Worm (Caenorhabditis elegans) whole organism, L4 larva: ENCODE results near the gene K10C9.4.
A peak's percentile ranks its signal among the peaks of the same experiment; 100 is the strongest.

ENCODE experiments used
- F10B5.3 ChIP-seq: sonication (generic microtip); optimal IDR thresholded peaks from 2 replicates; lab custom pipeline; 2016; ENCODE audit warnings: mild to moderate bottlenecking, missing genetic modification characterization, missing compliant biosample characterization
- F49E8.2 ChIP-seq: sonication (generic microtip); optimal IDR thresholded peaks from 2 replicates; lab custom pipeline; 2016; ENCODE audit warnings: missing compliant biosample characterization, mild to moderate bottlenecking, missing genetic modification characterization, borderline replicate concordance
- Y105C5A.15 ChIP-seq: fragments of 200-800 bp; sonication (Bioruptor generic); IDR thresholded peaks from 2 replicates; pipeline ENCODE4 v1.3.6; 2022; ENCODE audit warnings: missing genetic modification characterization, missing compliant biosample characterization
- Y48G9A.11 ChIP-seq: fragments of 200-800 bp; sonication (Bioruptor generic); IDR thresholded peaks from 2 replicates; pipeline ENCODE4 v1.3.6; 2022; ENCODE audit warnings: missing genetic modification reagents, missing genetic modification characterization, missing compliant biosample characterization
- ZK546.5 ChIP-seq, 2 experiments: sonication (generic microtip); optimal IDR thresholded peaks; 2 replicates each; lab custom pipeline; 2017; ENCODE audit warnings: missing biosample characterization in 2 of 2, missing genetic modification characterization in 2 of 2
- ceh-20 ChIP-seq: fragments of 200-800 bp; sonication (Bioruptor generic); IDR thresholded peaks from 2 replicates; pipeline ENCODE4 v1.3.6; 2022; ENCODE audit warnings: missing genetic modification reagents, missing genetic modification characterization, missing compliant biosample characterization
- ceh-62 ChIP-seq: sonication (generic microtip); optimal IDR thresholded peaks from 2 replicates; lab custom pipeline; 2017; ENCODE audit warnings: missing biosample characterization, missing genetic modification characterization
- ces-1 ChIP-seq: fragments of 150-350 bp; sonication (generic microtip); optimal IDR thresholded peaks from 4 replicates; lab custom pipeline; 2014; ENCODE audit warnings: missing biosample characterization, missing genetic modification reagents, missing genetic modification characterization
- daf-16 ChIP-seq, 3 experiments: sonication (generic microtip); optimal IDR thresholded peaks; 2 replicates each; lab custom pipeline; 2016 to 2017; ENCODE audit warnings: missing genetic modification characterization in 3 of 3, missing genetic modification reagents in 3 of 3, mild to moderate bottlenecking in 2 of 3, missing compliant biosample characterization in 2 of 3, missing biosample characterization in 1 of 3, moderate library complexity in 1 of 3
- dmd-6 ChIP-seq: fragments of 200-800 bp; sonication (Bioruptor generic); IDR thresholded peaks from 2 replicates; pipeline ENCODE4 v1.3.6; 2022; ENCODE audit warnings: missing genetic modification reagents, missing genetic modification characterization, missing compliant biosample characterization
- dmd-9 ChIP-seq: fragments of 200-800 bp; sonication (Bioruptor generic); IDR thresholded peaks from 2 replicates; pipeline ENCODE4 v1.3.6; 2022; ENCODE audit warnings: missing genetic modification reagents, missing genetic modification characterization, missing compliant biosample characterization
- dpl-1 ChIP-seq: fragments of 150-350 bp; optimal IDR thresholded peaks from 2 replicates; lab custom pipeline; 2014; ENCODE audit warnings: missing biosample characterization, missing genetic modification reagents, missing genetic modification characterization
- dve-1 ChIP-seq: sonication (generic microtip); optimal IDR thresholded peaks from 2 replicates; lab custom pipeline; 2017; ENCODE audit warnings: antibody characterized with exemption, mild to moderate bottlenecking, missing genetic modification characterization, missing compliant biosample characterization; ENCODE audit not compliant: insufficient read depth
- fkh-10 ChIP-seq: fragments of 150-350 bp; optimal IDR thresholded peaks from 2 replicates; lab custom pipeline; 2014; ENCODE audit warnings: missing biosample characterization, missing genetic modification reagents, missing genetic modification characterization
- gei-8 ChIP-seq: fragments of 200-800 bp; sonication (Bioruptor generic); optimal IDR thresholded peaks from 2 replicates; lab custom pipeline; 2018; ENCODE audit warnings: mild to moderate bottlenecking, missing genetic modification characterization, missing compliant biosample characterization
- hif-1 ChIP-seq, 2 experiments: sonication (generic microtip); optimal IDR thresholded peaks; 2 replicates each; lab custom pipeline; 2016 to 2017; ENCODE audit warnings: missing compliant biosample characterization in 2 of 2, missing genetic modification characterization in 2 of 2, missing genetic modification reagents in 2 of 2, missing genotype in 2 of 2, mild to moderate bottlenecking in 1 of 2
- hmg-1.1 ChIP-seq: fragments of 200-800 bp; sonication (Bioruptor generic); IDR thresholded peaks from 2 replicates; pipeline ENCODE4 v1.3.6; 2022; ENCODE audit warnings: missing genetic modification reagents, missing genetic modification characterization, missing compliant biosample characterization
- lin-29 ChIP-seq: fragments of 200-800 bp; sonication (Bioruptor generic); IDR thresholded peaks from 2 replicates; pipeline ENCODE4 v1.3.6; 2022; ENCODE audit warnings: missing genetic modification reagents, missing genetic modification characterization, missing compliant biosample characterization
- mep-1 ChIP-seq: fragments of 150-350 bp; sonication (generic microtip); optimal IDR thresholded peaks from 3 replicates; lab custom pipeline; 2014; ENCODE audit warnings: missing biosample characterization, missing genetic modification characterization
- mes-2 ChIP-seq: sonication (generic microtip); optimal IDR thresholded peaks from 2 replicates; lab custom pipeline; 2016; ENCODE audit warnings: missing genotype, mild to moderate bottlenecking, missing genetic modification characterization, missing compliant biosample characterization; ENCODE audit not compliant: poor library complexity, severe bottlenecking
- mxl-3 ChIP-seq: fragments of 200-800 bp; sonication (Bioruptor generic); optimal IDR thresholded peaks from 2 replicates; lab custom pipeline; 2018; ENCODE audit warnings: mild to moderate bottlenecking, missing genetic modification characterization, missing compliant biosample characterization
- nhr-11 ChIP-seq: fragments of 150-350 bp; optimal IDR thresholded peaks from 2 replicates; lab custom pipeline; 2014; ENCODE audit warnings: missing biosample characterization, missing genetic modification characterization
- nhr-28 ChIP-seq: fragments of 150-350 bp; optimal IDR thresholded peaks from 2 replicates; lab custom pipeline; 2014; ENCODE audit warnings: missing biosample characterization, missing genetic modification characterization
- pqm-1 ChIP-seq: sonication (generic microtip); optimal IDR thresholded peaks from 2 replicates; lab custom pipeline; 2017; ENCODE audit warnings: missing biosample characterization, missing genetic modification characterization
- rbr-2 ChIP-seq: sonication (generic microtip); optimal IDR thresholded peaks from 2 replicates; lab custom pipeline; 2016; ENCODE audit warnings: missing genotype, missing genetic modification characterization, missing compliant biosample characterization
- saeg-2 ChIP-seq: fragments of 200-800 bp; sonication (Bioruptor generic); IDR thresholded peaks from 2 replicates; pipeline ENCODE4 v1.3.6; 2022; ENCODE audit warnings: missing genetic modification reagents, missing genetic modification characterization, missing compliant biosample characterization
- set-16 ChIP-seq: fragments of 200-800 bp; sonication (Bioruptor generic); IDR thresholded peaks from 2 replicates; pipeline ENCODE4 v1.3.6; 2022; ENCODE audit warnings: missing genetic modification reagents, missing genetic modification characterization, missing compliant biosample characterization
- skn-1 ChIP-seq: fragments of 150-350 bp; optimal IDR thresholded peaks from 2 replicates; lab custom pipeline; 2014; ENCODE audit warnings: missing biosample characterization, missing genetic modification characterization
- spr-1 ChIP-seq: sonication (generic microtip); optimal IDR thresholded peaks from 2 replicates; lab custom pipeline; 2016; ENCODE audit warnings: mild to moderate bottlenecking, missing genetic modification characterization, missing compliant biosample characterization
- tra-1 ChIP-seq: fragments of 200-800 bp; sonication (Bioruptor generic); IDR thresholded peaks from 2 replicates; pipeline ENCODE4 v1.3.6; 2022; ENCODE audit warnings: missing genetic modification reagents, missing genetic modification characterization, missing compliant biosample characterization
- unc-130 ChIP-seq: sonication (generic microtip); optimal IDR thresholded peaks from 2 replicates; lab custom pipeline; 2016; ENCODE audit warnings: missing genetic modification reagents, missing genetic modification characterization, missing compliant biosample characterization
- unc-62 ChIP-seq, 3 experiments: fragments of 150-350 bp in 1 of 3; sonication (generic microtip); optimal IDR thresholded peaks in 2 of 3; peaks in 1 of 3; 1 replicate in 1 of 3; 2 replicates in 2 of 3; lab custom pipeline; 2014 to 2017; ENCODE audit warnings: missing biosample characterization in 3 of 3, missing genetic modification characterization in 3 of 3, missing genetic modification reagents in 3 of 3, missing genotype in 1 of 3
- vab-7 ChIP-seq: fragments of 200-800 bp; sonication (Bioruptor generic); IDR thresholded peaks from 2 replicates; pipeline ENCODE4 v1.3.6; 2022; ENCODE audit warnings: missing genetic modification reagents, missing genetic modification characterization, missing compliant biosample characterization
- zip-11 ChIP-seq: fragments of 200-800 bp; sonication (Bioruptor generic); IDR thresholded peaks from 2 replicates; pipeline ENCODE4 v1.3.6; 2022; ENCODE audit warnings: missing genetic modification characterization, missing compliant biosample characterization
- ztf-11 ChIP-seq: fragments of 150-350 bp; optimal IDR thresholded peaks from 2 replicates; lab custom pipeline; 2014; ENCODE audit warnings: missing biosample characterization, missing genetic modification characterization
- ztf-7 ChIP-seq: fragments of 150-350 bp; optimal IDR thresholded peaks from 2 replicates; lab custom pipeline; 2014; ENCODE audit warnings: missing biosample characterization, missing genetic modification characterization

The K10C9.4 gene

ce11 chrV:1017196-1017595 is 35.6 kb downstream of the K10C9.4 start:
- peak in 1 of 2 experiments; percentile 4 for TF ChIP-seq unc-62 (GFP tag; optimal IDR thresholded peaks at IDR 0.05 in 1 of 2; lab: Kevin White, UChicago)
- no peak for TF ChIP-seq unc-62 (tag; optimal IDR thresholded peaks at IDR 0.05; lab: Kevin White, UChicago)
- no peak for TF ChIP-seq Y105C5A.15 (GFP tag; lab: Robert Waterston, UW)

- TF ChIP-seq spr-1 (tag; lab: Kevin White, UChicago), result no peak
- TF ChIP-seq, all 104 proteins: peak for 0
Observed at ce11 chrV:1015194-1015593, 37.6 kb downstream of the K10C9.4 start.

ce11 chrV:1013637-1014036 is 39.2 kb downstream of the K10C9.4 start:
- peak in 1 of 2 experiments; percentile 95 for TF ChIP-seq unc-62 (GFP tag; optimal IDR thresholded peaks at IDR 0.05 in 1 of 2; lab: Kevin White, UChicago)
- TF ChIP-seq unc-62 (tag; optimal IDR thresholded peaks at IDR 0.05; lab: Kevin White, UChicago), result no peak
- no peak for TF ChIP-seq saeg-2 (GFP tag; lab: Robert Waterston, UW)

ce11 chrV:1009037-1009436 is 43.8 kb downstream of the K10C9.4 start:
- no peak for TF ChIP-seq hmg-1.1
- no peak for TF ChIP-seq ztf-7 (tag; lab: Kevin White, UChicago)
- TF ChIP-seq set-16 (GFP tag; lab: Robert Waterston, UW), result peak; percentile 80

- no peak for TF ChIP-seq F10B5.3 (tag; lab: Kevin White, UChicago)
- TF ChIP-seq zip-11 (GFP tag; lab: Robert Waterston, UW), result no peak
- TF ChIP-seq dmd-9 (GFP tag; lab: Robert Waterston, UW), result no peak
- TF ChIP-seq tra-1, result no peak
- no peak for TF ChIP-seq mxl-3 (GFP tag; lab: Kevin White, UChicago)
- TF ChIP-seq ces-1 (GFP tag; lab: Kevin White, UChicago), result no peak
- no peak for TF ChIP-seq ceh-20 (GFP tag; lab: Robert Waterston, UW)
- no peak for TF ChIP-seq mep-1
- no peak for TF ChIP-seq ceh-62 (tag; lab: Kevin White, UChicago)
- no peak for TF ChIP-seq skn-1 (tag; lab: Kevin White, UChicago)
- no peak for TF ChIP-seq nhr-11 (tag; lab: Kevin White, UChicago)
- no peak for TF ChIP-seq dmd-6 (GFP tag; lab: Robert Waterston, UW)
- no peak for TF ChIP-seq pqm-1 (tag; lab: Kevin White, UChicago)
- no peak for TF ChIP-seq ZK546.5 (tag; optimal IDR thresholded peaks at IDR 0.05; lab: Kevin White, UChicago)
- no peak for TF ChIP-seq gei-8 (GFP tag; lab: Kevin White, UChicago)
Observed at ce11 chrV:1008503-1008902, 44.3 kb downstream of the K10C9.4 start, which contains the start of gene ergo-1. TSS of gene ergo-1 (plus strand) at chrV:1008803.

- TF ChIP-seq hmg-1.1, result no peak
- peak; percentile 39 for TF ChIP-seq pqm-1 (tag; lab: Kevin White, UChicago)
- TF ChIP-seq mes-2 (tag; lab: Kevin White, UChicago), result no peak
- no peak for TF ChIP-seq F49E8.2 (tag; lab: Kevin White, UChicago)
- TF ChIP-seq fkh-10 (GFP tag; lab: Kevin White, UChicago), result no peak
Observed at ce11 chrV:1005877-1006276, 46.9 kb downstream of the K10C9.4 start.

ce11 chrV:1003826-1004225 is 49.0 kb downstream of the K10C9.4 start:
- no peak for TF ChIP-seq ZK546.5 (tag; optimal IDR thresholded peaks at IDR 0.05; lab: Kevin White, UChicago)
- peak; percentile 9 for TF ChIP-seq nhr-28 (tag; lab: Kevin White, UChicago)
- peak; percentile 82 for TF ChIP-seq mes-2 (tag; lab: Kevin White, UChicago)
- peak; percentile 92 for TF ChIP-seq Y48G9A.11
- TF ChIP-seq lin-29 (GFP tag; lab: Robert Waterston, UW), result no peak
- peak; percentile 43 for TF ChIP-seq dpl-1
- peak; percentile 41 for TF ChIP-seq dve-1 (tag; lab: Kevin White, UChicago)
- peak; percentile 54 for TF ChIP-seq rbr-2
- TF ChIP-seq hif-1 (tag; optimal IDR thresholded peaks at IDR 0.05; lab: Kevin White, UChicago), result peak in 1 of 2 experiments; percentile 93
- TF ChIP-seq dmd-6 (GFP tag; lab: Robert Waterston, UW), result 0 out of 2 replicates have a peak, but pooled peaks have one; percentile 27
- TF ChIP-seq fkh-10 (GFP tag; lab: Kevin White, UChicago), result peak; percentile 26
- TF ChIP-seq unc-130 (GFP tag; lab: Kevin White, UChicago), result peak; percentile 86
- peak; percentile 17 for TF ChIP-seq nhr-11 (tag; lab: Kevin White, UChicago)
- TF ChIP-seq daf-16 (GFP tag; optimal IDR thresholded peaks at IDR 0.05; lab: Kevin White, UChicago), result no peak
- TF ChIP-seq daf-16 (tag; optimal IDR thresholded peaks at IDR 0.05; lab: Kevin White, UChicago), result peak; percentile 34
- no peak for TF ChIP-seq ztf-11 (tag; lab: Kevin White, UChicago)
- TF ChIP-seq vab-7, result peak; percentile 34; the same call in 1 of the 2 replicates
